Worm (Caenorhabditis elegans): ENCODE results near the gene isw-1.

DNA sequence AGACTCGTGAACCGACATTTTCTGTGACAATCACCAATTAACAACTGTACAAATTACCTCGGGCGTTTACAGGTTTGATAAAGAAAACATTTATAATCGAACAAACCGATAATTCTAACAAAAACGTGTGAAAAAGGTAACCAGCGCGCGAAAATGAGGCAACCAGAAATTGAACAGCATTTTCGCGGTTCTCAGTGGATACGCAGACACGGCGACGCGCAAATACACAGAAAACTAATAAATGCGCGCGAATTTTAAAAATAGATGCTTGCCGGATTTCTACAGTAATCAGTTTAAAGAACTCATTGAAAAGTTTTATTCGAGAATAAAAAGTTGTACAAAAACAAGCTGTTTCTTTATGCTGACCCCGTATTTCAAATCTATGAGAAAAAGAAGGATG, at the start of gene isw-1:
- TF ChIP-seq tbx-37 (GFP tag; conservative IDR thresholded peaks at IDR 0.05) (no peak), hmg-4 (GFP tag; optimal IDR thresholded peaks at IDR 0.05) (no peak), ceh-13 (GFP tag; optimal IDR thresholded peaks at IDR 0.05) (no peak)
